Fruit fly (Drosophila melanogaster) whole organism: ENCODE results near the gene CG12289.

Source experiments
- CG8478 ChIP-seq: fragments of >200 bp; optimal IDR thresholded peaks from 2 replicates; lab custom pipeline; 2018; ENCODE audit warnings: inconsistent platforms
- Dll ChIP-seq: fragments of >200 bp; optimal IDR thresholded peaks from 2 replicates; lab custom pipeline; 2017
- EcR ChIP-seq, 2 experiments: fragments of >200 bp; optimal IDR thresholded peaks; 2 replicates each; lab custom pipeline; 2017; ENCODE audit warnings: missing biosample characterization in 2 of 2, missing genetic modification characterization in 2 of 2, missing genetic modification reagents in 2 of 2
- psq ChIP-seq: fragments of >200 bp; optimal IDR thresholded peaks from 2 replicates; lab custom pipeline; 2017

DNA sequence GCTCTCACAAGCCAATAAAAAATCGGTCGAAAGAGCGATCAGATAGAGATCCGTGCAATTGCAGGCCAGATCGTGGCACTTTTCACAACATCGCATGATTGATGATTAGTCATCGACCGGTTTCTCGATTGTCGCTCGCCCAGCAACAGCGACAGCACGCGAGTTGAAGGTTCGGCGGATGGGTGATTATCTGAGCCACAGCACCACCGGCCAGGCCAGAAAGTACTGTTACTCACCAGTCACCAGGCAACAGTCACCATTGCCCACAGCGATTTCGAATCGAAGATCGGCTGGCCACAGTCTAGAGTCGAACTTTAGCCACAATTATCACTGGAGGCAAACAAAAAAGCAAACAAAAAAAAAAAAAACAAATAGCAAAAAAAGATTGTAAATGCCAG lies 26.3 kb downstream of the CG12289 start:
- TF ChIP-seq Dll (lab: Kevin White, UChicago) (no peak), psq (lab: Kevin White, UChicago) (no peak), CG8478 (lab: Kevin White, UChicago) (no peak), EcR (GFP tag; optimal IDR thresholded peaks at IDR 0.05; lab: Kevin White, UChicago) (no peak)
